Worm (Caenorhabditis elegans): ENCODE results near the gene F35C8.5.

DNA sequence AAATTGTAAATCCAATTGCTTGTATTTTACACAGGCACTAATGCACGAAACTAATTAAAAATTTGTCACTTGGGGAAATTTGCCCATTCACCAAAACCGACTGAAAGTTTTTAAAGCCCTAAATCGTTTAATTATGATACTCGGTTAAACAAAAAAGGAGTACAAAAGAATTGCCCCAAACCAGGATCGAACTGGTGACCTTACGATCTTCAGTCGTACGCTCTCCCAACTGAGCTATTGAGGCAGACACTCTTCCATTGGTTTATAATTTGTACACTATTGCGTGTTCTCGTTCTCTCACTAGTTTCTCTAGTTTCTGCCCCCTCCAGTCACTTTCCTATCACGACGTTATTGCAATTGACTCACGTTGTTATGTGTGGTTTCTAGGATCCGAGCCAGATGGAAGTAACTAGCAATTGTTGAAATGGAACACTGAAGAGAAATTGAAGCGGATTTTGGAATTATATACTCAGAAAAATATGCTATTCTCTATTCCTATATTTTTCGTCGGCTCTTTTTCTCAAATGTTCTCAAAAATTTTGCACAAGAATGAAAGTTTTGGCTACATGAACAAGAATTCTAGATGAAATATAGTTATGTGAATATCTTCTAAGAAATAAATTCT lies 46.3 kb upstream of the F35C8.5 start:
- TF ChIP-seq W03F9.2 (tag; optimal IDR thresholded peaks at IDR 0.05) (no peak), dao-5 (tag; optimal IDR thresholded peaks at IDR 0.05) (peak; percentile 67), him-1 (tag; optimal IDR thresholded peaks at IDR 0.05) (no peak)
